Fruit fly (Drosophila melanogaster): ENCODE measurements around the gene GC1.

GC1 gene

DNA sequence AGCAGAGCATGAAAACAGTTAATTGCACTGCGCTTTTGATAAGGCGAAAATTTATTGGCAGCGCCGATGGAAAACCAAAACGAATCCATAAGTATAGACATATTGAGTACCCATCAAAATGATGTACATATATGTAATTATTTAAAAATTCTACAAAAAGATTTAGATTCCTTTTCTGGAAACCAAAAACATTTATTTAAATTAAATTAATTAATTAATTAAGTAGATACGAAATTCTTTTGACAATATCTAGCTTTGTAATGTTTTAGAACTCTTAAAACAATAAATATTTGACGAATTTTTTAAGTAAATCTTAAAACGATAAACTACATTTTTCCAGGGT is 9.8 kb downstream of the GC1 start (continued):
- TF ChIP-seq slou (GFP tag; optimal IDR thresholded peaks at IDR 0.05), result no peak
- no peak for TF ChIP-seq CG12104 (GFP tag; optimal IDR thresholded peaks at IDR 0.05)
- TF ChIP-seq CG11504 (tag; optimal IDR thresholded peaks at IDR 0.05), result peak; percentile 18
- TF ChIP-seq CG10267 (tag; optimal IDR thresholded peaks at IDR 0.05), result peak; percentile 1
- TF ChIP-seq D19B (GFP tag; optimal IDR thresholded peaks at IDR 0.05), result peak; percentile 58
- no peak for TF ChIP-seq CG7786 (GFP tag; optimal IDR thresholded peaks at IDR 0.05)
- no peak for TF ChIP-seq dan (GFP tag; IDR thresholded peaks at IDR 0.05)
- TF ChIP-seq PHDP (tag; optimal IDR thresholded peaks at IDR 0.05), result no peak
- TF ChIP-seq CG8290 (GFP tag; optimal IDR thresholded peaks at IDR 0.05), result no peak
- TF ChIP-seq CG8290 (tag; optimal IDR thresholded peaks at IDR 0.05), result no peak
- TF ChIP-seq nau (GFP tag; optimal IDR thresholded peaks at IDR 0.05), result no peak
- no peak for TF ChIP-seq CG17361 (GFP tag; IDR thresholded peaks at IDR 0.05)
- no peak for TF ChIP-seq Eip74EF (GFP tag; optimal IDR thresholded peaks at IDR 0.05)
- no peak for TF ChIP-seq repo (GFP tag; optimal IDR thresholded peaks at IDR 0.05)
- no peak for TF ChIP-seq CG4617 (GFP tag; optimal IDR thresholded peaks at IDR 0.05; ENCODE audit: borderline replicate concordance)
- peak; percentile 38 for TF ChIP-seq CG2712 (tag; optimal IDR thresholded peaks at IDR 0.05)
- TF ChIP-seq sc (optimal IDR thresholded peaks at IDR 0.05), result no peak
- no peak for TF ChIP-seq sc (GFP tag; optimal IDR thresholded peaks at IDR 0.05)
- TF ChIP-seq Nf-YC (tag; optimal IDR thresholded peaks at IDR 0.05), result no peak
- no peak for TF ChIP-seq CG33213 (GFP tag; optimal IDR thresholded peaks at IDR 0.05)
- no peak for TF ChIP-seq Lpt (GFP tag; optimal IDR thresholded peaks at IDR 0.05)
- no peak for TF ChIP-seq CG3838 (GFP tag; optimal IDR thresholded peaks at IDR 0.05)
- TF ChIP-seq Ptx1 (GFP tag; IDR thresholded peaks at IDR 0.05), result no peak
- peak in 1 of 3 experiments; percentile 11 for TF ChIP-seq lola (GFP tag; optimal IDR thresholded peaks at IDR 0.05)
- no peak for TF ChIP-seq inv (GFP tag; IDR thresholded peaks at IDR 0.05; ENCODE audit: partially characterized antibody)
- peak; percentile 48 for TF ChIP-seq gem (tag; optimal IDR thresholded peaks at IDR 0.05)
- TF ChIP-seq CG9817 (tag; optimal IDR thresholded peaks at IDR 0.05), result no peak
- TF ChIP-seq CG16779 (GFP tag; IDR thresholded peaks at IDR 0.05), result no peak
- no peak for TF ChIP-seq fd96Cb (tag; optimal IDR thresholded peaks at IDR 0.05)
- no peak for TF ChIP-seq CG11247 (GFP tag; IDR thresholded peaks at IDR 0.05)
- no peak for TF ChIP-seq CG11456 (GFP tag; IDR thresholded peaks at IDR 0.05)
- TF ChIP-seq btn (GFP tag; optimal IDR thresholded peaks at IDR 0.05), result no peak
- TF ChIP-seq CG8924 (tag; optimal IDR thresholded peaks at IDR 0.05), result no peak
- TF ChIP-seq zf30C (GFP tag; optimal IDR thresholded peaks at IDR 0.05), result no peak
- peak; percentile 26; the same call in 1 of the 3 replicates for TF ChIP-seq row (GFP tag; IDR thresholded peaks at IDR 0.05)
- no peak for TF ChIP-seq Blimp-1 (GFP tag; optimal IDR thresholded peaks at IDR 0.05)
- peak; percentile 29 for TF ChIP-seq Sox102F (GFP tag; optimal IDR thresholded peaks at IDR 0.05)
- peak; percentile 34 for TF ChIP-seq CG18262 (tag; optimal IDR thresholded peaks at IDR 0.05)
- no peak for TF ChIP-seq stc (GFP tag; IDR thresholded peaks at IDR 0.05)
- TF ChIP-seq CG7357 (GFP tag; IDR thresholded peaks at IDR 0.05), result no peak
- no peak for TF ChIP-seq kah (GFP tag; optimal IDR thresholded peaks at IDR 0.05)
- TF ChIP-seq E2f1 (GFP tag; IDR thresholded peaks at IDR 0.05), result no peak
- TF ChIP-seq Spps (tag; optimal IDR thresholded peaks at IDR 0.05), result no peak
- no peak for TF ChIP-seq ro (GFP tag; IDR thresholded peaks at IDR 0.05)
- no peak for TF ChIP-seq Sry-δ (GFP tag; optimal IDR thresholded peaks at IDR 0.05)
- TF ChIP-seq corto (GFP tag; optimal IDR thresholded peaks at IDR 0.05), result no peak
- TF ChIP-seq CoRest (tag; optimal IDR thresholded peaks at IDR 0.05), result no peak
- no peak for TF ChIP-seq crol (GFP tag; IDR thresholded peaks at IDR 0.05)
- TF ChIP-seq Pdp1 (GFP tag; optimal IDR thresholded peaks at IDR 0.05), result no peak
- no peak for TF ChIP-seq CG8089 (GFP tag; optimal IDR thresholded peaks at IDR 0.05)
- TF ChIP-seq zfh1 (GFP tag; IDR thresholded peaks at IDR 0.05), result no peak
